Fruit fly (Drosophila melanogaster) whole organism, pupa: ENCODE measurements around the gene CG45075.

Experiments used
- EcR ChIP-seq: fragments of 200-800 bp; sonication (Bioruptor generic); optimal IDR thresholded peaks from 3 replicates; lab custom pipeline; 2019; ENCODE audit warnings: missing biosample characterization, missing genetic modification characterization, mild to moderate bottlenecking, moderate library complexity, missing genetic modification reagents
- rn ChIP-seq: fragments of 200-800 bp; sonication (Bioruptor generic); IDR thresholded peaks from 2 replicates; pipeline ENCODE4 v1.3.6; 2022; ENCODE audit warnings: missing biosample characterization, missing genetic modification characterization

DNA sequence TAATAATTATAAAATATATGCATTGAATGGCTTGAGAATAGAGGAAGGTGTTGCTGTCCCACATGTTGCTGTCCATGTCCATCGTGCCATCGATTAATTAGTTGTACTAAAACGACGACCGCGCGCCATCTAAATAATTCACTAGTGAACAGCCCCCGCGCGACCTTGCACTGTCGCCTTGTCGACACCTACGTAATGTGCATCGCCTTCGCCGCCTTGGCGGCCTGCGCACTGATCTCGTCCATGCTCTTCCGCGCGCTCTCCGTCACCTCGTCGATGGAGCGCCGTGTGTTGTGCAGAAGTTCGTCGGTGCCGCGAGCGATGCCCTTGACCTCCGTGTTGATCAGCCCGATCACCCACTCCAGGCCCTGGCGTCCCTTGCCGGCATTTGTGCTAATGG, 44.3 kb upstream of the CG45075 start:
- TF ChIP-seq EcR (GFP tag; lab: Kevin White, UChicago): no peak
- no peak for TF ChIP-seq rn (GFP tag; lab: Robert Waterston, UW)
